Worm (Caenorhabditis elegans) whole organism, early embryonic: Measurements from ENCODE around the gene T27A10.5.

Source experiments
- B0310.2 ChIP-seq: sonication (generic microtip); optimal IDR thresholded peaks from 2 replicates; lab custom pipeline; 2016; ENCODE audit warnings: mild to moderate bottlenecking, missing genetic modification characterization, missing compliant biosample characterization
- F13C5.2 ChIP-seq: sonication (generic microtip); optimal IDR thresholded peaks from 2 replicates; lab custom pipeline; 2017; ENCODE audit warnings: mild to moderate bottlenecking, missing genetic modification characterization, inconsistent platforms, missing compliant biosample characterization
- aly-1 ChIP-seq: sonication (generic microtip); optimal IDR thresholded peaks from 2 replicates; lab custom pipeline; 2016; ENCODE audit warnings: missing genetic modification characterization, missing compliant biosample characterization
- ama-1 ChIP-seq: fragments of 150-350 bp; optimal IDR thresholded peaks from 2 replicates; lab custom pipeline; 2014
- ceh-13 ChIP-seq: fragments of 200-800 bp; sonication (Bioruptor generic); optimal IDR thresholded peaks from 2 replicates; lab custom pipeline; 2018; ENCODE audit warnings: mild to moderate bottlenecking, missing genetic modification characterization, missing compliant biosample characterization
- ceh-36 ChIP-seq: sonication (generic microtip); optimal IDR thresholded peaks from 2 replicates; lab custom pipeline; 2016; ENCODE audit warnings: missing genetic modification characterization, inconsistent platforms, missing compliant biosample characterization
- ets-7 ChIP-seq: sonication (generic microtip); optimal IDR thresholded peaks from 2 replicates; lab custom pipeline; 2016; ENCODE audit warnings: missing genotype, missing genetic modification characterization, missing compliant biosample characterization
- flt-1 ChIP-seq: fragments of 200-800 bp; sonication (Bioruptor generic); IDR thresholded peaks from 2 replicates; pipeline ENCODE4 v1.3.6; 2022; ENCODE audit warnings: missing genetic modification characterization, missing compliant biosample characterization
- hmbx-1 ChIP-seq: sonication (generic microtip); optimal IDR thresholded peaks from 2 replicates; lab custom pipeline; 2016; ENCODE audit warnings: mild to moderate bottlenecking, missing genetic modification characterization, missing compliant biosample characterization
- hmg-4 ChIP-seq: fragments of 200-800 bp; sonication (Bioruptor generic); optimal IDR thresholded peaks from 2 replicates; lab custom pipeline; 2018; ENCODE audit warnings: mild to moderate bottlenecking, missing genetic modification characterization, missing compliant biosample characterization
- hnd-1 ChIP-seq: sonication (generic microtip); optimal IDR thresholded peaks from 2 replicates; lab custom pipeline; 2016; ENCODE audit warnings: missing genetic modification characterization, missing compliant biosample characterization
- pes-1 ChIP-seq: fragments of 200-800 bp; sonication (Bioruptor generic); IDR thresholded peaks from 2 replicates; pipeline ENCODE4 v1.3.6; 2022; ENCODE audit warnings: missing genetic modification reagents, missing genetic modification characterization, missing compliant biosample characterization
- scrt-1 ChIP-seq: fragments of 200-800 bp; sonication (Bioruptor generic); IDR thresholded peaks from 2 replicates; pipeline ENCODE4 v1.3.6; 2022; ENCODE audit warnings: missing genetic modification characterization, missing compliant biosample characterization
- sea-1 ChIP-seq: fragments of 200-800 bp; sonication (Bioruptor generic); conservative IDR thresholded peaks from 2 replicates; pipeline ENCODE4 v1.3.6; 2022; ENCODE audit warnings: missing genetic modification characterization, missing compliant biosample characterization
- tbx-11 ChIP-seq: fragments of 200-800 bp; sonication (Bioruptor generic); IDR thresholded peaks from 2 replicates; pipeline ENCODE4 v1.3.6; 2022; ENCODE audit warnings: missing genetic modification characterization, missing compliant biosample characterization
- tbx-37 ChIP-seq: fragments of 200-800 bp; sonication (Bioruptor generic); conservative IDR thresholded peaks from 2 replicates; pipeline ENCODE4 v1.3.6; 2022; ENCODE audit warnings: missing genetic modification reagents, missing genetic modification characterization, missing compliant biosample characterization
- tra-4 ChIP-seq: sonication (generic microtip); optimal IDR thresholded peaks from 2 replicates; lab custom pipeline; 2017; ENCODE audit warnings: missing genetic modification characterization, missing compliant biosample characterization

The T27A10.5 gene

DNA sequence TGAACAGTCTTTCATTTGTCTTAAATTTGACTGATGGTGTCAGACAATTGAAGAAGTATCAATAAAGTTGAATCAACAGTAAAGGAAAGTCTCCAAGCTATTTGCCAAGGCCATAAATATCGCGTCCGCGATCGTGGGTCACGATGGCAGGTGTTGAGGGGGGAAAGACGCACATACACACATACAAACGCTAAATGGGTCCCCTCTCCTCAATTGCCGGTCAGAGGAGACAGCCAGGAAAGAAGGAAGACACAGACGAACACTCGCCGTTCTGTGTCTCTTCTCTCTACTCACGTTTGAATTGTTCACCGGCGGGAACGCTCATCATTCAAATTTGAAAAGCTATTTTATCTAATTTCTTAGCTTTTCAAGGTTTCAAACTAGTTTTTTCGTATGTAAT, 32.5 kb downstream of the T27A10.5 start:
- no peak for TF ChIP-seq tbx-11 (GFP tag; lab: Robert Waterston, UW)
- no peak for TF ChIP-seq hnd-1 (tag; lab: Kevin White, UChicago)
- TF ChIP-seq sea-1 (GFP tag; lab: Robert Waterston, UW): no peak
- no peak for TF ChIP-seq B0310.2 (tag; lab: Kevin White, UChicago)
- no peak for TF ChIP-seq flt-1 (GFP tag; lab: Robert Waterston, UW)
- TF ChIP-seq tbx-37 (GFP tag; lab: Robert Waterston, UW): no peak
- no peak for TF ChIP-seq scrt-1 (GFP tag; lab: Robert Waterston, UW)
- TF ChIP-seq ama-1 (lab: Kevin White, UChicago): no peak
- TF ChIP-seq hmg-4 (GFP tag; lab: Kevin White, UChicago): no peak
- no peak for TF ChIP-seq ets-7 (tag; lab: Kevin White, UChicago)
- TF ChIP-seq hmbx-1 (tag; lab: Kevin White, UChicago): no peak

DNA sequence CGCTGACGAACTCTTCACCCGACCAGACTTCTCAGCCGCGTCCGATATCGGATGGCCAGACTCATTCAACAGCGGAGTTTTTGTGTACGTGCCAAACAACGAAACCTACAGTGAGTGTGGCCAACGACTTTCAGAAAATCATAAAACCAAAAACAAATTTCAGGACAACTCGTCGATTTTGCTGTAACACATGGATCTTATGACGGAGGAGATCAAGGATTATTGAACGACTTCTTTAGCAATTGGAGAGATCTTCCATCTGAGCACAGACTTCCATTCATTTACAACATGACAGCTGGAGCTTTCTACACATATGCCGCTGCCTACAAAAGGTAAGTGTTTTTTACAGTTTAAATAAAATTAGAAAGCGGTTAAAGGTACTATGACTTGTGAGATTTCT, 35.3 kb downstream of the T27A10.5 start:
- no peak for TF ChIP-seq tbx-37 (GFP tag; lab: Robert Waterston, UW)
- TF ChIP-seq flt-1 (GFP tag; lab: Robert Waterston, UW): no peak
- TF ChIP-seq B0310.2 (tag; lab: Kevin White, UChicago): no peak
- no peak for TF ChIP-seq ets-7 (tag; lab: Kevin White, UChicago)
- TF ChIP-seq hmbx-1 (tag; lab: Kevin White, UChicago): no peak
- TF ChIP-seq tra-4 (tag; lab: Kevin White, UChicago): no peak
- no peak for TF ChIP-seq pes-1 (GFP tag; lab: Robert Waterston, UW)
- TF ChIP-seq hnd-1 (tag; lab: Kevin White, UChicago): no peak
- no peak for TF ChIP-seq scrt-1 (GFP tag; lab: Robert Waterston, UW)
- TF ChIP-seq F13C5.2 (tag; lab: Kevin White, UChicago): no peak
- TF ChIP-seq aly-1 (tag; lab: Kevin White, UChicago): no peak
- TF ChIP-seq ceh-13 (GFP tag; lab: Kevin White, UChicago): no peak
- no peak for TF ChIP-seq hmg-4 (GFP tag; lab: Kevin White, UChicago)
- no peak for TF ChIP-seq ceh-36
- no peak for TF ChIP-seq tbx-11 (GFP tag; lab: Robert Waterston, UW)
- TF ChIP-seq ama-1 (lab: Kevin White, UChicago): no peak
- TF ChIP-seq sea-1 (GFP tag; lab: Robert Waterston, UW): no peak

DNA sequence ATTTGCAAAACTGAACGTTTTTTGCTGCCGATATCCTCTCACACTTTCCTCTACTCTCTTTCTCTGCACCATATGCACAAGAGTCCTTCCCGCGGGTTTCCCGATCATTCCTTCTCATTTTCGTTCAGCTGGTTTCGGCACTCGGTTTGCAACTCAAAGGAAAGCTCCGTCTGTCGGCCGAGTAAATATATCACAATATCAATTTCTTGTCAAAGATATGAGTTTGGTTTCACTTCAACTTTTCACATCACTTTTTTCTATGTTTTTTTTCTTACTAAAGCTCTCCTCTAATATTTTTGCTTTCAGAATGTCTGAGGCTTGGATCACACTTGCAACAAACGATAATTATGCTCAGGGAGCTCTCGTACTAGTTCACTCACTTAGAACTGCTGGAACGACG, 36.0 kb downstream of the T27A10.5 start, which contains the start of gene gyg-1:
TSS of gene gyg-1 (plus strand) at position 301 of the 400 bp plus-strand sequence.
- TF ChIP-seq hmbx-1 (tag; lab: Kevin White, UChicago): no peak
- TF ChIP-seq sea-1 (GFP tag; lab: Robert Waterston, UW): no peak
- no peak for TF ChIP-seq hnd-1 (tag; lab: Kevin White, UChicago)
- no peak for TF ChIP-seq ets-7 (tag; lab: Kevin White, UChicago)
- TF ChIP-seq F13C5.2 (tag; lab: Kevin White, UChicago): no peak
- TF ChIP-seq ceh-36: no peak
- no peak for TF ChIP-seq ama-1 (lab: Kevin White, UChicago)
- no peak for TF ChIP-seq hmg-4 (GFP tag; lab: Kevin White, UChicago)
- no peak for TF ChIP-seq pes-1 (GFP tag; lab: Robert Waterston, UW)
- no peak for TF ChIP-seq tbx-11 (GFP tag; lab: Robert Waterston, UW)
- no peak for TF ChIP-seq ceh-13 (GFP tag; lab: Kevin White, UChicago)
- no peak for TF ChIP-seq B0310.2 (tag; lab: Kevin White, UChicago)
- no peak for TF ChIP-seq scrt-1 (GFP tag; lab: Robert Waterston, UW)

DNA sequence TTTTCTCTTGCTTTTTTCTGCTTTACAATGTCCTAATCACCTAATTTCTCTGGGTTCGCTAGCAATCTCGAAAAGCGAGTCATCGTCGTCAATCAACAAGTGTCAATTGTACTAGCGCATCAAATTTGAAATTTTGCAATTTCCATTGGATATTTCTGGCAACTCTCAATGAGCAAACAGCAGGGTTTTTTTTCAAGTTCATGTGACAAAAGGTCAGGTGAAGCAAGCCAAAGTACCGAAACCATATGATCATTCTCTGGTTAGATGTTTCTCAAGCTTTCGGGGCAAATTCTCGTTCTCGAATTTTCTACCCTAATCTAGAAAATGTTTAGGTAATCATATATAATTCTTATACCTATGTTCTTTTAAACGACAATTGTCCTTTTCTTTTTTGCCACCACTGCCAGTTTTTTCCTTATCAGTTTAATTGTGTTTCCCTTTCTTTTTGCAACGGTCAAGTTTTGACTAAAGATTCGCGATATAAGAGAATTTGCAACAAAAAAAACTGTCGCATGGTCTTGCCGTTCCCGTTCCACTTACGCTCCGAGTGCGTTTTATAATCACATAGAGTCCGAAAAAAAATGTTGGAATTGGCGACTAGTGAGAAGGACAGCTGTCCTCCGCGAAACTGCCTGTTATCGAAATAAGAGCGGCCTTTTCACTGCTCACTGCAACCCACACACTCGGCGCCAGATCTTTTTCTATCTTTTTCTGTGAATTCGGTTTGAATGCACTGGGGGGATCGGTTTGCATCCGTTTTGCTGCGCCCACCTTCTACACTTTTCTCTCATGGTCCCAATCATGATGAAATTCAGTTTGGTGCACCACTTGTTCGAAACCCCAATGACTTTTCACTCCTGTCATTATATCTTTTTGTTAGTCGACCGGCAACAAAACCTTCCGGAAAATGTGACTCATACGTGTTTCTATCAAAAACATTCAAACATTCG, 36.8 kb downstream of the T27A10.5 start:
- no peak for TF ChIP-seq hnd-1 (tag; lab: Kevin White, UChicago)
- TF ChIP-seq B0310.2 (tag; lab: Kevin White, UChicago): no peak
- no peak for TF ChIP-seq sea-1 (GFP tag; lab: Robert Waterston, UW)
- no peak for TF ChIP-seq tra-4 (tag; lab: Kevin White, UChicago)
- TF ChIP-seq ets-7 (tag; lab: Kevin White, UChicago): no peak
- no peak for TF ChIP-seq F13C5.2 (tag; lab: Kevin White, UChicago)
- no peak for TF ChIP-seq ama-1 (lab: Kevin White, UChicago)
- TF ChIP-seq tbx-37 (GFP tag; lab: Robert Waterston, UW): no peak
- TF ChIP-seq hmg-4 (GFP tag; lab: Kevin White, UChicago): no peak
- TF ChIP-seq aly-1 (tag; lab: Kevin White, UChicago): no peak
- no peak for TF ChIP-seq flt-1 (GFP tag; lab: Robert Waterston, UW)
- no peak for TF ChIP-seq ceh-13 (GFP tag; lab: Kevin White, UChicago)
- TF ChIP-seq scrt-1 (GFP tag; lab: Robert Waterston, UW): no peak
- no peak for TF ChIP-seq tbx-11 (GFP tag; lab: Robert Waterston, UW)
- TF ChIP-seq ceh-36: no peak
- TF ChIP-seq pes-1 (GFP tag; lab: Robert Waterston, UW): no peak
- no peak for TF ChIP-seq hmbx-1 (tag; lab: Kevin White, UChicago)

DNA sequence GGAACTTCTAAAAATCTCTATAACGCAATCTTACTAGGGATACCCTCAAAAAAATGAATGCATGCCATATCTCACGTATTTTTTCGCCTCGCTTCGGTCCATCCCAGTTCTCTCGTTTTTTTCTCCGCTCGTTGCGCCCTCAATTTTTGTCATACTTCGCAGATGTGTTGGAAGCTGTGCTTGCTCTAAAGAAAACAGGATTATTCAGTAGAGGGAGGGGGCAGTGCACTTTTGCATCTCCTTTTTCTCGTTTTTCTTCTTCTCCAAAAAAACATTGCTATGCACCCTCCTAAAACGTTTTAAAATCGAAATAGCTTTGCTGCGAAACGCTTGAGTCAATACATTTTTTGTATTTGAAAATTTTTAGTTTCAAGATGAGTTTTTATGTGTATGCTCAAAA, 37.9 kb downstream of the T27A10.5 start:
- no peak for TF ChIP-seq aly-1 (tag; lab: Kevin White, UChicago)
- TF ChIP-seq ceh-13 (GFP tag; lab: Kevin White, UChicago): no peak
- TF ChIP-seq B0310.2 (tag; lab: Kevin White, UChicago): no peak
- no peak for TF ChIP-seq hnd-1 (tag; lab: Kevin White, UChicago)
- no peak for TF ChIP-seq ceh-36
- TF ChIP-seq tbx-37 (GFP tag; lab: Robert Waterston, UW): no peak
- no peak for TF ChIP-seq ets-7 (tag; lab: Kevin White, UChicago)

DNA sequence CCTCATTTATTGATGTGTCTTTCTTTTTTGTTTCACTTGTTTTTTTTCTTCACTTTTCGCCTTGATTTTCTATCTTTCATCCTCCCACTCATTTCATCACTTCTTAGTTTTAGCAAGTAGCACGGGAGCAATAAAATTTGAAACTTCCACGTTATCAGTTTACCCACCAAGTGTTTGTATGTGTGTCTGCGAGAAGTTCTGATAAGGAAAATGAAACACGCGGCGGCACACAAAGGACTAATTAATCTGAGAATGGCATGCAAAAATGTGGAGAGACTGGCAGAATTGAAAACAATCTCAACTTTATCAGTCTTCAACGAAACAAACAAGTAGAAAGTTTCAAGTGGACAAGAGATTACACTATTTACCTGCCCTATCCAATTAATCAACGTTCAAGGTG, 39.2 kb downstream of the T27A10.5 start:
- TF ChIP-seq F13C5.2 (tag; lab: Kevin White, UChicago) (no peak), flt-1 (GFP tag; lab: Robert Waterston, UW) (no peak), sea-1 (GFP tag; lab: Robert Waterston, UW) (no peak), pes-1 (GFP tag; lab: Robert Waterston, UW) (no peak), hnd-1 (tag; lab: Kevin White, UChicago) (no peak), ceh-13 (GFP tag; lab: Kevin White, UChicago) (no peak), scrt-1 (GFP tag; lab: Robert Waterston, UW) (no peak), tra-4 (tag; lab: Kevin White, UChicago) (no peak), hmg-4 (GFP tag; lab: Kevin White, UChicago) (no peak), ceh-36 (no peak), B0310.2 (tag; lab: Kevin White, UChicago) (no peak), tbx-37 (GFP tag; lab: Robert Waterston, UW) (no peak)
